Fruit fly (Drosophila melanogaster) whole organism, prepupa: ENCODE data around the gene Mcm6.

Source experiments
- CG9139 ChIP-seq: fragments of 200-800 bp; sonication (Bioruptor generic); optimal IDR thresholded peaks from 3 replicates; lab custom pipeline; 2017; ENCODE audit warnings: missing biosample characterization, mild to moderate bottlenecking, missing genetic modification characterization
- topi ChIP-seq: fragments of 200-800 bp; sonication (Bioruptor generic); optimal IDR thresholded peaks from 3 replicates; lab custom pipeline; 2016; ENCODE audit warnings: missing biosample characterization, missing genetic modification characterization

DNA sequence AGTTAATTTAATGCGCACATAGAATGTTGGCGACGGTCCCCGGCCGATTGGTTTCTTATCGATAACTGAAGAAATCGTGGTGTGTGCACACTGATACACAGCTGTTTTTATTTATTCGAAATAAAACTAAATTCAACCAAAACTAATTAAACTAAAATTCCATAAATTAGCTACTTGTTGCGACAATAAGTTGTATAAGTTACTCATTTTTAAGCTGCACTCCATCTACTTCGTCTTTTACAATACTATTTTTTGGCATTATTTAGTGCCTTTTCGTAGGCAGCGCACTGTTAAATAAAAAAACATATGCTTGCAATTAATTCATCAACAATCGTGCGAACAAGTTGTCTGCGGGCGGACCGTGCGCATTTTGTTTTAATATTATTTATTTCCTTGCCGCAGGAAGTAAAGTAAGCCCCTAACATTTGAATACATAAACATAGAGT lies 12.8 kb upstream of the Mcm6 start, which contains the start of the genes CG3224 and Ctr1A:
- TF ChIP-seq CG9139 (GFP tag; lab: Kevin White, UChicago) = no peak
- TF ChIP-seq topi (GFP tag; lab: Kevin White, UChicago) = no peak
